Fruit fly (Drosophila melanogaster) whole organism, embryonic: Measurements from ENCODE around the gene CG14270.

Source experiments
- Blimp-1 ChIP-seq: fragments of 200-800 bp; sonication (Bioruptor generic); optimal IDR thresholded peaks from 3 replicates; lab custom pipeline; 2018; ENCODE audit warnings: missing biosample characterization, missing genetic modification characterization, mild to moderate bottlenecking, moderate library complexity, missing genetic modification reagents
- CG14860 ChIP-seq: fragments of 200-800 bp; sonication (Bioruptor generic); IDR thresholded peaks from 3 replicates; pipeline ENCODE4 v1.3.6; 2022; ENCODE audit warnings: missing biosample characterization, missing genetic modification characterization; ENCODE audit not compliant: partially characterized antibody
- CG15514 ChIP-seq: fragments of 200-800 bp; sonication (Bioruptor generic); optimal IDR thresholded peaks from 3 replicates; lab custom pipeline; 2017; ENCODE audit warnings: missing biosample characterization, missing genetic modification characterization, mild to moderate bottlenecking, moderate library complexity, missing genetic modification reagents
- CG8478 ChIP-seq: fragments of >200 bp; optimal IDR thresholded peaks from 2 replicates; lab custom pipeline; 2018
- Hr3 ChIP-seq: fragments of 200-800 bp; sonication (Bioruptor generic); optimal IDR thresholded peaks from 3 replicates; lab custom pipeline; 2016; ENCODE audit warnings: missing biosample characterization, missing genetic modification characterization
- Oaz ChIP-seq: fragments of 200-800 bp; sonication (Bioruptor generic); IDR thresholded peaks from 2 replicates; pipeline ENCODE4 v1.3.6; 2022; ENCODE audit warnings: missing biosample characterization, missing genetic modification characterization
- Poxn ChIP-seq: fragments of 200-800 bp; sonication (Bioruptor generic); IDR thresholded peaks from 2 replicates; pipeline ENCODE4 v1.3.6; 2022; ENCODE audit warnings: missing biosample characterization, missing genetic modification characterization
- Taf1 ChIP-seq: fragments of 200-800 bp; sonication (Bioruptor generic); IDR thresholded peaks from 2 replicates; pipeline ENCODE4 v1.3.6; 2022; ENCODE audit warnings: missing biosample characterization, missing genetic modification characterization
- bsh ChIP-seq, 2 experiments: fragments of 200-800 bp; sonication (Bioruptor generic); optimal IDR thresholded peaks; 2 replicates each; lab custom pipeline; 2017 to 2018; ENCODE audit warnings: mild to moderate bottlenecking in 2 of 2, missing biosample characterization in 2 of 2, missing genetic modification characterization in 2 of 2, moderate library complexity in 1 of 2
- rib ChIP-seq: fragments of 200-800 bp; sonication (Bioruptor generic); IDR thresholded peaks from 2 replicates; pipeline ENCODE4 v1.3.6; 2022; ENCODE audit warnings: missing biosample characterization, missing genetic modification characterization

DNA sequence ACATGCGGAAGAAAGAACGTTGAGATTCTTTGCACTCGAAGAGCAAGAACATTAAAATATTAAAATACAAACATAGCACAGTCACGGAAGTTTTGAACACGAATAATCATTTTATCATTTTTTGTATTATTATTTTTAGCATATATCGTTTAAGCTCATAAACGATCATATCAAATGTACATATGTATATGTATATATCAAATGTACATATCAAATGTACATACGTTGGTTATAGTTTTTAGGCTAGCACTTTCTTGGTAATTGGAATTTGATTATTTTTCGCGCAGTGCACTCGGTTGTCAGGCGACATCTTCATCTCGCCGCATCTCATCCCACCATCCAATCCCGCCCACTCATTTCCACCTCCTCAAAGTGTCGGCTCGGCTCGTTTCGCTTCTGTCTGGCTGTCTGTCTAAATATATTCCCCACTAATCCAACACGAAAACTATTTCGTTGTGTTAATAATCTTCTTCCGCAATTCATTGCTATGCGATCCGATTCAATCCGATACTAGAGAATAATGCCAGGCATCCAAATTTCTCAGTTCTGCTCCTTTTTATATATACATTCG lies 29.7 kb downstream of the CG14270 start:
- peak in 1 of 2 experiments; percentile 72 for TF ChIP-seq bsh (GFP tag; optimal IDR thresholded peaks at IDR 0.05; lab: Kevin White, UChicago)
- TF ChIP-seq Hr3 (GFP tag; lab: Kevin White, UChicago), result no peak
- peak; percentile 64 for TF ChIP-seq Blimp-1 (GFP tag; lab: Kevin White, UChicago)
- no peak for TF ChIP-seq CG14860
- no peak for TF ChIP-seq Taf1
- TF ChIP-seq CG8478 (lab: Kevin White, UChicago), result no peak
- TF ChIP-seq rib (GFP tag; lab: Robert Waterston, UW), result no peak
- TF ChIP-seq Oaz (GFP tag; lab: Robert Waterston, UW), result no peak
- no peak for TF ChIP-seq Poxn (GFP tag; lab: Robert Waterston, UW)
- no peak for TF ChIP-seq CG15514 (GFP tag; lab: Kevin White, UChicago)
